Fruit fly (Drosophila melanogaster) whole organism, embryonic: ENCODE results near the gene vers.
A peak's percentile ranks its signal among the peaks of the same experiment; 100 is the strongest.

Experiments used
- B-H1 ChIP-seq: fragments of 200-800 bp; sonication (Bioruptor generic); IDR thresholded peaks from 3 replicates; pipeline ENCODE4 v1.3.6; 2022; ENCODE audit warnings: missing biosample characterization, missing genetic modification characterization
- CG11093 ChIP-seq: fragments of 200-800 bp; sonication (Bioruptor generic); IDR thresholded peaks from 3 replicates; pipeline ENCODE4 v1.3.6; 2022; ENCODE audit warnings: missing biosample characterization, missing genetic modification characterization
- CG11723 ChIP-seq: fragments of 200-800 bp; sonication (Bioruptor generic); optimal IDR thresholded peaks from 2 replicates; lab custom pipeline; 2017; ENCODE audit warnings: missing biosample characterization, mild to moderate bottlenecking, missing genetic modification characterization
- CG14014 ChIP-seq: fragments of 200-800 bp; sonication (Bioruptor generic); IDR thresholded peaks from 2 replicates; pipeline ENCODE4 v1.3.6; 2022; ENCODE audit warnings: missing biosample characterization, missing genetic modification characterization
- CG17829 ChIP-seq: fragments of 200-800 bp; optimal IDR thresholded peaks from 2 replicates; lab custom pipeline; 2019; ENCODE audit warnings: missing biosample characterization, mild to moderate bottlenecking, missing genetic modification characterization, moderate library complexity
- CG18599 ChIP-seq: fragments of 200-800 bp; sonication (Bioruptor generic); optimal IDR thresholded peaks from 3 replicates; lab custom pipeline; 2017; ENCODE audit warnings: missing biosample characterization, missing genetic modification characterization, mild to moderate bottlenecking, moderate library complexity, missing genetic modification reagents
- CG30403 ChIP-seq: fragments of 200-800 bp; sonication (Bioruptor generic); optimal IDR thresholded peaks from 3 replicates; lab custom pipeline; 2016; ENCODE audit warnings: missing biosample characterization, missing genetic modification characterization
- CG34224 ChIP-seq: fragments of 200-800 bp; sonication (Bioruptor generic); IDR thresholded peaks from 3 replicates; pipeline ENCODE4 v1.3.6; 2022; ENCODE audit warnings: missing biosample characterization, missing genetic modification characterization; ENCODE audit not compliant: partially characterized antibody
- CG42726 ChIP-seq: fragments of 200-800 bp; sonication (Bioruptor generic); IDR thresholded peaks from 2 replicates; pipeline ENCODE4 v1.3.6; 2022; ENCODE audit warnings: missing biosample characterization, missing genetic modification characterization; ENCODE audit not compliant: partially characterized antibody
- CG6654 ChIP-seq: fragments of 200-800 bp; sonication (Bioruptor generic); optimal IDR thresholded peaks from 2 replicates; lab custom pipeline; 2017; ENCODE audit warnings: missing biosample characterization, mild to moderate bottlenecking, missing genetic modification characterization
- CG6683 ChIP-seq: fragments of 200-800 bp; sonication (Bioruptor generic); optimal IDR thresholded peaks from 2 replicates; lab custom pipeline; 2017; ENCODE audit warnings: missing biosample characterization, mild to moderate bottlenecking, missing genetic modification characterization, missing genetic modification reagents
- CG7271 ChIP-seq: fragments of 200-800 bp; sonication (Bioruptor generic); optimal IDR thresholded peaks from 2 replicates; lab custom pipeline; 2018; ENCODE audit warnings: missing biosample characterization, mild to moderate bottlenecking, missing genetic modification characterization, moderate library complexity
- CG7839 ChIP-seq: fragments of 200-800 bp; sonication (Bioruptor generic); optimal IDR thresholded peaks from 3 replicates; lab custom pipeline; 2018; ENCODE audit warnings: missing biosample characterization, mild to moderate bottlenecking, missing genetic modification characterization, moderate library complexity
- CG8281 ChIP-seq: fragments of 200-800 bp; sonication (Bioruptor generic); optimal IDR thresholded peaks from 2 replicates; lab custom pipeline; 2018; ENCODE audit warnings: missing biosample characterization, mild to moderate bottlenecking, missing genetic modification characterization, moderate library complexity
- CoRest ChIP-seq: fragments of 200-800 bp; sonication (Bioruptor generic); optimal IDR thresholded peaks from 3 replicates; lab custom pipeline; 2018; ENCODE audit warnings: missing biosample characterization, mild to moderate bottlenecking, missing genetic modification characterization, moderate library complexity
- Dbx ChIP-seq: fragments of 200-800 bp; sonication (Bioruptor generic); IDR thresholded peaks from 3 replicates; pipeline ENCODE4 v1.3.6; 2022; ENCODE audit warnings: missing biosample characterization, missing genetic modification characterization
- Deaf1 ChIP-seq: fragments of 200-800 bp; optimal IDR thresholded peaks from 3 replicates; lab custom pipeline; 2019; ENCODE audit warnings: missing biosample characterization, mild to moderate bottlenecking, missing genetic modification characterization, moderate library complexity
- Fer3 ChIP-seq: fragments of 200-800 bp; sonication (Bioruptor generic); optimal IDR thresholded peaks from 2 replicates; lab custom pipeline; 2018; ENCODE audit warnings: missing biosample characterization, mild to moderate bottlenecking, missing genetic modification characterization, moderate library complexity
- HHEX ChIP-seq: fragments of 200-800 bp; sonication (Bioruptor generic); optimal IDR thresholded peaks from 3 replicates; lab custom pipeline; 2017; ENCODE audit warnings: missing biosample characterization, mild to moderate bottlenecking, missing genetic modification characterization, missing genetic modification reagents
- Hr78 ChIP-seq, 2 experiments: fragments of 200-800 bp in 1 of 2; fragments of >200 bp in 1 of 2; sonication (Bioruptor generic) in 1 of 2; optimal IDR thresholded peaks; 2 replicates each; lab custom pipeline; 2017 to 2019; ENCODE audit warnings: missing biosample characterization in 2 of 2, missing genetic modification characterization in 2 of 2, mild to moderate bottlenecking in 1 of 2, moderate library complexity in 1 of 2
- Lim3 ChIP-seq: fragments of 200-800 bp; sonication (Bioruptor generic); IDR thresholded peaks from 2 replicates; pipeline ENCODE4 v1.3.6; 2022; ENCODE audit warnings: missing biosample characterization, missing genetic modification characterization
- Mrtf ChIP-seq: fragments of 200-800 bp; sonication (Bioruptor generic); IDR thresholded peaks from 3 replicates; pipeline ENCODE4 v1.3.6; 2022; ENCODE audit warnings: missing biosample characterization, missing genetic modification characterization
- Ptx1 ChIP-seq: fragments of 200-800 bp; sonication (Bioruptor generic); IDR thresholded peaks from 2 replicates; pipeline ENCODE4 v1.3.6; 2022; ENCODE audit warnings: missing biosample characterization, missing genetic modification characterization
- Sin3A ChIP-seq: fragments of >200 bp; optimal IDR thresholded peaks from 2 replicates; lab custom pipeline; 2018
- Sry-β ChIP-seq: fragments of 200-800 bp; sonication (Bioruptor generic); optimal IDR thresholded peaks from 2 replicates; lab custom pipeline; 2018; ENCODE audit warnings: missing biosample characterization, mild to moderate bottlenecking, missing genetic modification characterization, moderate library complexity
- Usf ChIP-seq: fragments of 200-800 bp; sonication (Bioruptor generic); optimal IDR thresholded peaks from 2 replicates; lab custom pipeline; 2017; ENCODE audit warnings: missing genotype, missing biosample characterization, missing genetic modification characterization
- ab ChIP-seq: fragments of 200-800 bp; sonication (Bioruptor generic); optimal IDR thresholded peaks from 2 replicates; lab custom pipeline; 2016; ENCODE audit warnings: missing biosample characterization, missing genetic modification characterization
- ase ChIP-seq: fragments of 200-800 bp; sonication (Bioruptor generic); IDR thresholded peaks from 3 replicates; pipeline ENCODE4 v1.3.6; 2022; ENCODE audit warnings: missing biosample characterization, missing genetic modification characterization
- ash1 ChIP-seq: fragments of 200-800 bp; sonication (Bioruptor generic); optimal IDR thresholded peaks from 2 replicates; lab custom pipeline; 2018; ENCODE audit warnings: missing biosample characterization, mild to moderate bottlenecking, missing genetic modification characterization
- bsh ChIP-seq, 2 experiments: fragments of 200-800 bp; sonication (Bioruptor generic); optimal IDR thresholded peaks; 2 replicates each; lab custom pipeline; 2017 to 2018; ENCODE audit warnings: mild to moderate bottlenecking in 2 of 2, missing biosample characterization in 2 of 2, missing genetic modification characterization in 2 of 2, moderate library complexity in 1 of 2
- dysf ChIP-seq: fragments of 200-800 bp; sonication (Bioruptor generic); IDR thresholded peaks from 3 replicates; pipeline ENCODE4 v1.3.6; 2022; ENCODE audit warnings: missing biosample characterization, missing genetic modification characterization
- fd102C ChIP-seq: fragments of 200-800 bp; sonication (Bioruptor generic); optimal IDR thresholded peaks from 2 replicates; lab custom pipeline; 2018; ENCODE audit warnings: missing biosample characterization, mild to moderate bottlenecking, missing genetic modification characterization, moderate library complexity
- fd3F ChIP-seq: fragments of 200-800 bp; sonication (Bioruptor generic); optimal IDR thresholded peaks from 2 replicates; lab custom pipeline; 2018; ENCODE audit warnings: missing biosample characterization, mild to moderate bottlenecking, missing genetic modification characterization, moderate library complexity
- fru ChIP-seq: fragments of >200 bp; optimal IDR thresholded peaks from 2 replicates; lab custom pipeline; 2017
- gcm ChIP-seq: fragments of 200-800 bp; sonication (Bioruptor generic); optimal IDR thresholded peaks from 2 replicates; lab custom pipeline; 2019; ENCODE audit warnings: missing biosample characterization, mild to moderate bottlenecking, missing genetic modification characterization, moderate library complexity
- lilli ChIP-seq: fragments of 200-800 bp; sonication (Bioruptor generic); optimal IDR thresholded peaks from 3 replicates; lab custom pipeline; 2016; ENCODE audit warnings: missing biosample characterization, missing genetic modification characterization
- mirr ChIP-seq: fragments of 200-800 bp; sonication (Bioruptor generic); optimal IDR thresholded peaks from 3 replicates; lab custom pipeline; 2018; ENCODE audit warnings: missing biosample characterization, mild to moderate bottlenecking, missing genetic modification characterization
- mld ChIP-seq: fragments of 200-800 bp; sonication (Bioruptor generic); IDR thresholded peaks from 3 replicates; pipeline ENCODE4 v1.3.6; 2022; ENCODE audit warnings: missing biosample characterization, missing genetic modification characterization; ENCODE audit not compliant: partially characterized antibody
- oc ChIP-seq: fragments of 200-800 bp; sonication (Bioruptor generic); optimal IDR thresholded peaks from 2 replicates; lab custom pipeline; 2018; ENCODE audit warnings: missing biosample characterization, mild to moderate bottlenecking, missing genetic modification characterization, moderate library complexity
- otp ChIP-seq: fragments of 200-800 bp; sonication (Bioruptor generic); IDR thresholded peaks from 3 replicates; pipeline ENCODE4, ENCODE4 v1.3.6; 2022; ENCODE audit warnings: missing biosample characterization, missing genetic modification characterization
- ro ChIP-seq: fragments of 200-800 bp; sonication (Bioruptor generic); IDR thresholded peaks from 2 replicates; pipeline ENCODE4 v1.3.6; 2022; ENCODE audit warnings: missing biosample characterization, missing genetic modification characterization
- sisA ChIP-seq: fragments of 200-800 bp; sonication (Bioruptor generic); IDR thresholded peaks from 2 replicates; pipeline ENCODE4 v1.3.6; 2022; ENCODE audit warnings: missing biosample characterization, missing genetic modification characterization
- sob ChIP-seq: fragments of 200-800 bp; sonication (Bioruptor generic); IDR thresholded peaks from 2 replicates; pipeline ENCODE4 v1.3.6; 2022; ENCODE audit warnings: missing biosample characterization, missing genetic modification characterization
- sr ChIP-seq: fragments of 200-800 bp; sonication (Bioruptor generic); IDR thresholded peaks from 3 replicates; pipeline ENCODE4 v1.3.6; 2022; ENCODE audit warnings: missing biosample characterization, missing genetic modification characterization
- stc ChIP-seq: fragments of 200-800 bp; sonication (Bioruptor generic); IDR thresholded peaks from 2 replicates; pipeline ENCODE4 v1.3.6; 2022; ENCODE audit warnings: missing biosample characterization, missing genetic modification characterization
- tgo ChIP-seq: fragments of 200-800 bp; sonication (Bioruptor generic); IDR thresholded peaks from 3 replicates; pipeline ENCODE4 v1.3.6; 2022; ENCODE audit warnings: missing biosample characterization, missing genetic modification characterization
- vvl ChIP-seq: fragments of 200-800 bp; sonication (Bioruptor generic); IDR thresholded peaks from 2 replicates; pipeline ENCODE4 v1.3.6; 2022; ENCODE audit warnings: missing biosample characterization, missing genetic modification characterization
- wor ChIP-seq: fragments of 200-800 bp; sonication (Bioruptor generic); IDR thresholded peaks from 2 replicates; pipeline ENCODE4 v1.3.6; 2022; ENCODE audit warnings: missing biosample characterization, missing genetic modification characterization
- z ChIP-seq: fragments of 200-800 bp; sonication (Bioruptor generic); IDR thresholded peaks from 3 replicates; pipeline ENCODE4 v1.3.6; 2022; ENCODE audit warnings: missing biosample characterization, missing genetic modification characterization

Gene vers

DNA sequence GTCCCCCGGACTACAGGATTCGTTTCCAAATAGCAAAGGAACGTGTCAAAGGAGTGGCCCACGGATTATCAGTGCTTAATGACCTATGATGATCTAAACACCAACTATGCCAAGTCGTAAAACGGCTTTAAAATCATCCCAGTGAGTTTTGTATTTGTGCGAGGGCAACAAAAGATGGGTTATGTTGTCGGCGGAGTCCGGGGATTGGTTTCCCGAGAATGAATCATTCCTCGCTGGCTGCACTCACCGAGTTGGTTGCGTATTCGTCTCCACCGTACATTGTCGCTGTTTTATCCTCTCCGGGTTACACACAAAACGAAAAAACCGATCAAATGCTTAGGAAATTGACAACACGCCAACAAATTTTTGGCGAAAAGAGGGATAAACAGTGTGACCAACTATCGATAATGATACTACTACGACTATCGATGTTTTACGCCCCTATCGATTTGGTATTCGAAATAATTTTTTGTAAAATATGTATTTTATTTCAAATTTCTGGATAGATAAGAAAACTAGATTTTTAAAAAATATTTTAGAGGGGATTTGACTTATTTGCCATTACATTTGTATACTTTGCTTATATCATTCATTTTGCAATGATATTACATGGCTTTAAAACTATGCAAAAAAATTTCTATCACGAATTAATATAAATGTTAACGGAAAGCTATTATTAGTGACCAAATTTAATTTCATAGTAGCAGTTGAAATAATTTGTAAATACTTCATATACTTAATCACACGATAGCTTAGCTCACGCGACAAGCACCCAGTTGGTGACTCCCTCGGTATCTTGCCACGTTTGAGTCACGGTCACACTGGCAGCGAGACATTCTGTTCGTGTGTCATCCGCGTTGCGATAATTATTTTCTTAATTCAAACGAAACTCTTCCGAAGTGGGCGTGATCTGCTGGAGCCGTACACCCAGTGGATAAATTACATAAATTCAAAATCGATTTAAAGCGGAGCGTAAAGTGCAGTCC lies 30.1 kb downstream of the vers start, which contains the start of the genes eIF3l and Nrx-IV:
Gene eIF3l, minus strand, starts transcription at position 389 of the 986 bp plus-strand sequence.
Gene Nrx-IV, plus strand, starts transcription at position 811 of the 986 bp plus-strand sequence.
- TF ChIP-seq B-H1 (no peak), bsh (GFP tag; optimal IDR thresholded peaks at IDR 0.05; lab: Kevin White, UChicago) (no peak), ro (GFP tag; lab: Robert Waterston, UW) (no peak), Dbx (GFP tag; lab: Robert Waterston, UW) (no peak), gcm (GFP tag; lab: Kevin White, UChicago) (no peak), Mrtf (GFP tag; lab: Robert Waterston, UW) (no peak), CG34224 (GFP tag; lab: Robert Waterston, UW) (peak; percentile 41; the same call in 2 of the 3 replicates), CG42726 (GFP tag; lab: Robert Waterston, UW) (peak; percentile 57), Deaf1 (tag; lab: Kevin White, UChicago) (peak; percentile 61), CG7839 (tag; lab: Kevin White, UChicago) (no peak), Ptx1 (GFP tag; lab: Robert Waterston, UW) (no peak), sr (GFP tag; lab: Robert Waterston, UW) (no peak), ab (GFP tag; lab: Kevin White, UChicago) (no peak), CG6654 (GFP tag; lab: Kevin White, UChicago) (no peak), Sin3A (lab: Kevin White, UChicago) (peak; percentile 24), Sry-β (GFP tag; lab: Kevin White, UChicago) (no peak), fd3F (GFP tag; lab: Kevin White, UChicago) (no peak), HHEX (no peak), z (GFP tag; lab: Robert Waterston, UW) (no peak), ash1 (no peak), CG6683 (GFP tag; lab: Kevin White, UChicago) (no peak), fru (lab: Kevin White, UChicago) (no peak), lilli (no peak), CG8281 (tag; lab: Kevin White, UChicago) (no peak), CG17829 (no peak), otp (GFP tag; lab: Robert Waterston, UW) (no peak), mld (GFP tag; lab: Robert Waterston, UW) (no peak), stc (GFP tag; lab: Robert Waterston, UW) (no peak), oc (no peak), ase (no peak), CG11723 (GFP tag; lab: Kevin White, UChicago) (no peak), CG30403 (peak; percentile 14), fd102C (GFP tag; lab: Kevin White, UChicago) (no peak), tgo (no peak), sob (GFP tag; lab: Robert Waterston, UW) (no peak), mirr (no peak), vvl (no peak), CG18599 (no peak), CoRest (tag; lab: Kevin White, UChicago) (no peak), Fer3 (tag; lab: Kevin White, UChicago) (no peak), wor (GFP tag; lab: Robert Waterston, UW) (no peak), Usf (GFP tag; lab: Kevin White, UChicago) (no peak), CG14014 (GFP tag; lab: Robert Waterston, UW) (no peak), dysf (no peak), CG7271 (no peak), sisA (GFP tag; lab: Robert Waterston, UW) (no peak), Lim3 (GFP tag; lab: Robert Waterston, UW) (no peak), Hr78 (GFP tag; optimal IDR thresholded peaks at IDR 0.05; lab: Kevin White, UChicago) (no peak), CG11093 (GFP tag; lab: Robert Waterston, UW) (no peak)
